Worm (Caenorhabditis elegans): ENCODE data around the gene wdr-60.
"Not testable (repeated sequence)": the region's sequence is repeated elsewhere in the genome, so short reads cannot be mapped to it uniquely, and the experiment has no call there.

- not testable (repeated sequence) for TF ChIP-seq unc-39, nhr-237, fos-1, eor-1, snpc-4, elt-1, nhr-12, skn-1, ceh-82, jun-1, nhr-76, ztf-4, lin-15B (tag; optimal IDR thresholded peaks at IDR 0.05)
These were observed 6.6 kb upstream of the wdr-60 start, which contains the start of gene C27F2.6 for ce11 chrIII:4980367-4980766.

Data from whole organism, L3 larva.